Fruit fly (Drosophila melanogaster): ENCODE measurements around the gene CG7029.

- no peak for TF ChIP-seq CG8478 (optimal IDR thresholded peaks at IDR 0.05)
- no peak for TF ChIP-seq CTCF (optimal IDR thresholded peaks at IDR 0.05)
Observed at dm6 chr3R:22816078-22816436, 65.4 kb downstream of the CG7029 start, which contains the start of gene CG13840.

Data from S2 (cell line).